Worm (Caenorhabditis elegans): ENCODE measurements around the gene R04A9.7.

DNA sequence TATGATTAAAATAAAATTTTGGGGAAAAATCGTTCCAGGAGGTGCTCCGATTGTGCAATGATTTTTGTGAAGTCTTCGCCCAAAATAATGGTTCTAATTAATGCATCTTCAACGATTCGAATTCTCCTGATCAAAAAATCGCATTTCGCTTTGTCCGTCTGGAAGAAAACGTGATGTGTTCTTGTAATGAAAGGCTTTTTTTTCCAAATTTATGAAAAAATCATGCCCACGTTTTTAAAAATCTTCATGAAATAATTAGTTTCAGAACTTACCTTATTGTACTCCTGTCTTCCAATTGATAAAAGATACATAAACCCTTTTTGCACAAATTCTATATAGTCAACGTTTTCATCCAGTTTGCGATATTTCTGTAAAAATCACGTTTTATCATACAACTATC is 5.1 kb downstream of the R04A9.7 start:
- TF ChIP-seq mls-2 (tag; optimal IDR thresholded peaks at IDR 0.05) (no peak), unc-62 (GFP tag; optimal IDR thresholded peaks at IDR 0.05) (no peak), elt-1 (tag; optimal IDR thresholded peaks at IDR 0.05; ENCODE audit: borderline replicate concordance, insufficient read depth) (no peak), nhr-12 (tag; optimal IDR thresholded peaks at IDR 0.05) (no peak), lin-13 (tag; optimal IDR thresholded peaks at IDR 0.05) (no peak), pha-4 (tag; optimal IDR thresholded peaks at IDR 0.05) (no peak), sem-2 (GFP tag; optimal IDR thresholded peaks at IDR 0.05) (no peak), lsy-2 (tag; optimal IDR thresholded peaks at IDR 0.05) (no peak), unc-39 (tag; optimal IDR thresholded peaks at IDR 0.05) (no peak), cnd-1 (tag; optimal IDR thresholded peaks at IDR 0.05) (no peak), snpc-4 (tag; optimal IDR thresholded peaks at IDR 0.05) (no peak), nhr-237 (tag; optimal IDR thresholded peaks at IDR 0.05) (no peak), hlh-1 (tag; optimal IDR thresholded peaks at IDR 0.05) (no peak), sptf-1 (tag; optimal IDR thresholded peaks at IDR 0.05) (no peak)

Measured in whole organism, mixed stage, embryonic.